Worm (Caenorhabditis elegans): ENCODE results near the gene C31H2.3.

The C31H2.3 gene

DNA sequence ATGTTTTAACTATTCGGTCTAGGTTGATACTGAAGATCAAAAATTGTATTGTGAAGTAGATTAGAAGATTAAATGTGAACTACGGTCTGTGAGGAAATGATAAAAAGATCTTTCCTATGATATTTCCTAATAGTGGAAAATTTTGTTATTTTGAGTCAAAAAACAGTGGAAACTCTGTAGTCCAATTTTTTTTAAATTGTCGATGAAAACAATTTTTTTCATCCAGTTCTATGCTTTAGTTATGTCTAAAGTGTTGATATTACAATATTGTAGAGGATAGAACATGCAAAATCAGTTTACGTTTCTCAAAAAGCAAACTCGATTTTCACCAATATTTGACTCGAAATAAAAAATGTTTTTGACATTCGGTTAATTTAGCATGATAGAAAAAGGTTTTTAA is 34.5 kb downstream of the C31H2.3 start:
- TF ChIP-seq B0310.2 (tag; optimal IDR thresholded peaks at IDR 0.05) (no peak), ceh-36 (tag; optimal IDR thresholded peaks at IDR 0.05) (no peak), pes-1 (GFP tag; IDR thresholded peaks at IDR 0.05) (no peak), sea-1 (GFP tag; conservative IDR thresholded peaks at IDR 0.05) (no peak), ets-7 (tag; optimal IDR thresholded peaks at IDR 0.05) (no peak), hnd-1 (tag; optimal IDR thresholded peaks at IDR 0.05) (no peak), scrt-1 (GFP tag; IDR thresholded peaks at IDR 0.05) (no peak), tbx-11 (GFP tag; IDR thresholded peaks at IDR 0.05) (no peak), F13C5.2 (tag; optimal IDR thresholded peaks at IDR 0.05) (no peak), aly-1 (tag; optimal IDR thresholded peaks at IDR 0.05) (no peak), tra-4 (tag; optimal IDR thresholded peaks at IDR 0.05) (no peak)

DNA sequence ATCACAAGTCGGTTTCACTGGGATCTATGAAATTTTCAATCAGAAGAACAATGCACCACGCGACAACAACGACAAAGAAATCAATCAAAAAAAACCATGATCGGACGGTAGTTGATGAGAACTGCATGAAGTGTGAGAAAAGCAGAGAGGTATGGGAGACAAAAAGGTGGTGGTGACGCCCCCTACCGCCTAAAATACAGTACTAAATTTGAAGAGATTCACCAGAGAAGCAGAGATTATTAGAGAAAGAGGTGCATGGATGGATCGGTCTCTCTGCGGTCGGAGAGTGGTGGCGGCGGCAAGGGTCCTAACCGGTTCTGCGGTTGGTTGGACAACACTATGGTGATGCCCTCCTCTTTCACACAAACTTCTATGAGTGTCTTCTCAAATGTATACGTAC is 34.9 kb downstream of the C31H2.3 start:
- TF ChIP-seq hmbx-1 (tag; optimal IDR thresholded peaks at IDR 0.05): no peak
- no peak for TF ChIP-seq tbx-11 (GFP tag; IDR thresholded peaks at IDR 0.05)
- no peak for TF ChIP-seq hnd-1 (tag; optimal IDR thresholded peaks at IDR 0.05)
- no peak for TF ChIP-seq pes-1 (GFP tag; IDR thresholded peaks at IDR 0.05)
- TF ChIP-seq ceh-13 (GFP tag; optimal IDR thresholded peaks at IDR 0.05): no peak
- no peak for TF ChIP-seq ama-1 (optimal IDR thresholded peaks at IDR 0.05)
- TF ChIP-seq scrt-1 (GFP tag; IDR thresholded peaks at IDR 0.05): no peak
- TF ChIP-seq B0310.2 (tag; optimal IDR thresholded peaks at IDR 0.05): no peak
- TF ChIP-seq ceh-36 (tag; optimal IDR thresholded peaks at IDR 0.05): no peak
- no peak for TF ChIP-seq sea-1 (GFP tag; conservative IDR thresholded peaks at IDR 0.05)
- no peak for TF ChIP-seq aly-1 (tag; optimal IDR thresholded peaks at IDR 0.05)
- no peak for TF ChIP-seq tra-4 (tag; optimal IDR thresholded peaks at IDR 0.05)
- no peak for TF ChIP-seq tbx-37 (GFP tag; conservative IDR thresholded peaks at IDR 0.05)
- no peak for TF ChIP-seq ets-7 (tag; optimal IDR thresholded peaks at IDR 0.05)
- no peak for TF ChIP-seq flt-1 (GFP tag; IDR thresholded peaks at IDR 0.05)
- no peak for TF ChIP-seq F13C5.2 (tag; optimal IDR thresholded peaks at IDR 0.05)
- no peak for TF ChIP-seq hmg-4 (GFP tag; optimal IDR thresholded peaks at IDR 0.05)

ce11 chrX:5117571-5117970 is 36.6 kb downstream of the C31H2.3 start:
- TF ChIP-seq scrt-1 (GFP tag; IDR thresholded peaks at IDR 0.05): no peak
- TF ChIP-seq hnd-1 (tag; optimal IDR thresholded peaks at IDR 0.05): no peak
- TF ChIP-seq F13C5.2 (tag; optimal IDR thresholded peaks at IDR 0.05): no peak
- no peak for TF ChIP-seq hmbx-1 (tag; optimal IDR thresholded peaks at IDR 0.05)
- TF ChIP-seq hmg-4 (GFP tag; optimal IDR thresholded peaks at IDR 0.05): no peak
- TF ChIP-seq B0310.2 (tag; optimal IDR thresholded peaks at IDR 0.05): no peak
- no peak for TF ChIP-seq ama-1 (optimal IDR thresholded peaks at IDR 0.05)
- TF ChIP-seq ceh-36 (tag; optimal IDR thresholded peaks at IDR 0.05): no peak
- no peak for TF ChIP-seq ceh-13 (GFP tag; optimal IDR thresholded peaks at IDR 0.05)
- TF ChIP-seq ets-7 (tag; optimal IDR thresholded peaks at IDR 0.05): no peak
- TF ChIP-seq pes-1 (GFP tag; IDR thresholded peaks at IDR 0.05): no peak
- no peak for TF ChIP-seq aly-1 (tag; optimal IDR thresholded peaks at IDR 0.05)
- TF ChIP-seq tra-4 (tag; optimal IDR thresholded peaks at IDR 0.05): no peak
- no peak for TF ChIP-seq tbx-11 (GFP tag; IDR thresholded peaks at IDR 0.05)

- TF ChIP-seq ceh-13 (GFP tag; optimal IDR thresholded peaks at IDR 0.05): no peak
- no peak for TF ChIP-seq scrt-1 (GFP tag; IDR thresholded peaks at IDR 0.05)
- TF ChIP-seq ets-7 (tag; optimal IDR thresholded peaks at IDR 0.05): no peak
- TF ChIP-seq pes-1 (GFP tag; IDR thresholded peaks at IDR 0.05): no peak
- no peak for TF ChIP-seq tbx-11 (GFP tag; IDR thresholded peaks at IDR 0.05)
- TF ChIP-seq sea-1 (GFP tag; conservative IDR thresholded peaks at IDR 0.05): no peak
- TF ChIP-seq B0310.2 (tag; optimal IDR thresholded peaks at IDR 0.05): no peak
- no peak for TF ChIP-seq hmbx-1 (tag; optimal IDR thresholded peaks at IDR 0.05)
- TF ChIP-seq hnd-1 (tag; optimal IDR thresholded peaks at IDR 0.05): no peak
Measured at ce11 chrX:5116816-5117459, 37.2 kb downstream of the C31H2.3 start, which contains the start of gene apl-1. Gene apl-1, minus strand, starts transcription at chrX:5116866.

DNA sequence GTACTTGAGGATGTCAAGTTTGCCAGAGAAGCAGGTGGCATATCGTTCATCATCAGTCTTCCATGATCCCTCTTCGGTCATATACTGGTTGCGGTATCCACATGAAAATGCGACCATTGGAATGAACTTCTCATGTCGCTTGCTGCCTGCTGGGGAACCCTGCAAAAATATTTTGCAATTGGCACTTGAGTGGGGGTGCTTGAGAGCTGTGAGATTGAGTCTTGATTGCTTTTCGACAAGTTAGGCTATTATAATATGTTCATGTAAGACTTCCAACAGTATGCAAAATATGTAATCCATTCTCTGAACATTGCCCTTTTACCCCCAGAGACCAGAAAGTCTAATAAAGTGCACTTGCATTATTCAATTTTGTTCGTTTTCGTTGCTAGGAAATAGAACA is 38.0 kb downstream of the C31H2.3 start:
- TF ChIP-seq flt-1 (GFP tag; IDR thresholded peaks at IDR 0.05) (no peak), tbx-11 (GFP tag; IDR thresholded peaks at IDR 0.05) (no peak), ama-1 (optimal IDR thresholded peaks at IDR 0.05) (no peak)

ce11 chrX:5115511-5115910 is 38.7 kb downstream of the C31H2.3 start:
- TF ChIP-seq tbx-37 (GFP tag; conservative IDR thresholded peaks at IDR 0.05) (no peak), ceh-13 (GFP tag; optimal IDR thresholded peaks at IDR 0.05) (no peak), scrt-1 (GFP tag; IDR thresholded peaks at IDR 0.05) (no peak), flt-1 (GFP tag; IDR thresholded peaks at IDR 0.05) (no peak), F13C5.2 (tag; optimal IDR thresholded peaks at IDR 0.05) (no peak), ets-7 (tag; optimal IDR thresholded peaks at IDR 0.05) (no peak), tbx-11 (GFP tag; IDR thresholded peaks at IDR 0.05) (no peak), tra-4 (tag; optimal IDR thresholded peaks at IDR 0.05) (no peak), B0310.2 (tag; optimal IDR thresholded peaks at IDR 0.05) (no peak), sea-1 (GFP tag; conservative IDR thresholded peaks at IDR 0.05) (no peak), ceh-36 (tag; optimal IDR thresholded peaks at IDR 0.05) (no peak), pes-1 (GFP tag; IDR thresholded peaks at IDR 0.05) (no peak), hmg-4 (GFP tag; optimal IDR thresholded peaks at IDR 0.05) (no peak), aly-1 (tag; optimal IDR thresholded peaks at IDR 0.05) (no peak), hmbx-1 (tag; optimal IDR thresholded peaks at IDR 0.05) (no peak), ama-1 (optimal IDR thresholded peaks at IDR 0.05) (no peak)

DNA sequence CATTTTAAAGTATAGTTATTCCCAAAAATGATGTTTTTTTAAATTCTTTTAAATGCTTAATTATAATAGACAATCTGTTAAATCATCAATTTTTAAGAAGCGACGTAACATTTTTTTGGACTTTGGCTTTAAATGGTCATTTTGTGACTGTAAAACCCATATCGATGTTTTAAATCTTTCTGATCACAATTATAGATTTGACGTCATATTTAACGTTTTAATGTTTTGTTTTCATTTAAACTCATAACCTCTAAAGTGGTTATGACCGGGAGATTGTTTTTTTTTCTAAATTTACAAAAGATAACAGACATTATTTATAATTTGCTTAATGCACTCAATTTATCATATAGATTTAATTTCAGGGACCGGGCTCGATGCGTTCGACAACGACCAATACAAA is 42.3 kb downstream of the C31H2.3 start:
- TF ChIP-seq hmg-4 (GFP tag; optimal IDR thresholded peaks at IDR 0.05) (no peak), pes-1 (GFP tag; IDR thresholded peaks at IDR 0.05) (no peak), tbx-11 (GFP tag; IDR thresholded peaks at IDR 0.05) (no peak), ceh-36 (tag; optimal IDR thresholded peaks at IDR 0.05) (no peak), ama-1 (optimal IDR thresholded peaks at IDR 0.05) (no peak), hnd-1 (tag; optimal IDR thresholded peaks at IDR 0.05) (no peak), ceh-13 (GFP tag; optimal IDR thresholded peaks at IDR 0.05) (no peak)

DNA sequence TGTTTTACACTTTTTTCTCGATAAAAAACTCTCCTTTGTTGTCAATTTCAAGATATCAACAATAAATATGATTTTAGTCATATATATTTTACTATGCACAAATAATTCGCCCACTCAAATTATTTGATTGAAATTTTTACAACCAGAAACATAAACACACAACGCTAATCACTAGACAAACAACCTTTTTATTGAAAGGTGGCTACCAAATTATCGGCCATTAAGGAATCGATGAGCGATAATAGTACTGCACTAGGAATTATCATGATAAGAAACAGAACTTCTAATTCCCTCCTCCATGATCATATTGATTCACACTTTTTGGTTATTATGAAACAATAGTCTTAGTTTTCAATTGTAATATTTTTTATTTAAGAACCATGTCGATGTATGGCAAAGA is 45.0 kb downstream of the C31H2.3 start, which contains the start of gene C42D8.1:
Gene C42D8.1 (plus strand): TSS at position 377 of the 400 bp plus-strand sequence.
- TF ChIP-seq ets-7 (tag; optimal IDR thresholded peaks at IDR 0.05) (no peak), hmbx-1 (tag; optimal IDR thresholded peaks at IDR 0.05) (no peak), ceh-36 (tag; optimal IDR thresholded peaks at IDR 0.05) (no peak)

Measured in whole organism, early embryonic.